Worm (Caenorhabditis elegans) whole organism, L4/young adult: Measurements from ENCODE around the gene srw-62.

Experiments
- W03F9.2 ChIP-seq: fragments of 150-350 bp; optimal IDR thresholded peaks from 2 replicates; lab custom pipeline; 2014; ENCODE audit warnings: missing biosample characterization, missing genetic modification characterization
- him-1 ChIP-seq: sonication (generic microtip); optimal IDR thresholded peaks from 2 replicates; lab custom pipeline; 2016; ENCODE audit warnings: missing genotype, missing genetic modification reagents, missing genetic modification characterization, missing compliant biosample characterization

DNA sequence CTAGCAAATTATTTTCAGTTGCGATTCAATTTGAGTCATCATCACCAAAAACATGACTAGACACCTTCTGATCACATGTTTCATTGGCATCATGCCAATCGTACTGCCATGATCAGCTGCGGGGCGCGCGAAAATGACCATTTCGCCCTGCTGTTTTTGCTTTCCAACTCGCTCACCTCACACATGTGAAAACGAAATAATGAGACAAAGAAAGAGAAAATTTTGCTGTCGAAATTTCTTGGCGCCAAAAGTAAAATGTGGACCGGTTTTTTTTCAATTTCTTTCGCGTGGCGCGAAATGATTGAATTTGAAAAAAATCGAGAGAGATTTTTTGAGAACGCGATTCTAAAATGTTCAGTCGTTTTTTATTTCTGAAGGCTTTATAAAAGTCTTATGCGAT is 18.3 kb upstream of the srw-62 start:
- no peak for TF ChIP-seq him-1 (tag; lab: Kevin White, UChicago)
- no peak for TF ChIP-seq W03F9.2 (tag; lab: Kevin White, UChicago)
